Worm (Caenorhabditis elegans) whole organism, L4 larva: ENCODE data around the gene tag-209.

Source experiments
- F44E2.7 ChIP-seq: fragments of 200-800 bp; sonication (Bioruptor generic); IDR thresholded peaks from 2 replicates; pipeline ENCODE4 v2.1.2; 2022; ENCODE audit warnings: missing genetic modification characterization, missing compliant biosample characterization
- T20F7.1 ChIP-seq: fragments of 200-800 bp; sonication (Bioruptor generic); optimal IDR thresholded peaks from 2 replicates; lab custom pipeline; 2018; ENCODE audit warnings: mild to moderate bottlenecking, missing genetic modification characterization, missing compliant biosample characterization
- Y105C5A.15 ChIP-seq: fragments of 200-800 bp; sonication (Bioruptor generic); IDR thresholded peaks from 2 replicates; pipeline ENCODE4 v1.3.6; 2022; ENCODE audit warnings: missing genetic modification characterization, missing compliant biosample characterization
- ZK337.2 ChIP-seq: fragments of 200-800 bp; sonication (Bioruptor generic); IDR thresholded peaks from 2 replicates; pipeline ENCODE4 v1.3.6; 2022; ENCODE audit warnings: missing genetic modification reagents, missing genetic modification characterization, missing compliant biosample characterization
- ZK546.5 ChIP-seq, 2 experiments: sonication (generic microtip); optimal IDR thresholded peaks; 2 replicates each; lab custom pipeline; 2017; ENCODE audit warnings: missing biosample characterization in 2 of 2, missing genetic modification characterization in 2 of 2
- aha-1 ChIP-seq: fragments of 150-350 bp; peaks from one replicate; lab custom pipeline; 2014; ENCODE audit warnings: missing biosample characterization, missing genetic modification characterization
- arid-1 ChIP-seq: fragments of 200-800 bp; sonication (Bioruptor generic); conservative IDR thresholded peaks from 2 replicates; pipeline ENCODE4 v1.3.6; 2022; ENCODE audit warnings: missing genetic modification reagents, missing genetic modification characterization, missing compliant biosample characterization
- ceh-62 ChIP-seq: sonication (generic microtip); optimal IDR thresholded peaks from 2 replicates; lab custom pipeline; 2017; ENCODE audit warnings: missing biosample characterization, missing genetic modification characterization
- ceh-82 ChIP-seq: sonication (generic microtip); optimal IDR thresholded peaks from 2 replicates; lab custom pipeline; 2017; ENCODE audit warnings: missing biosample characterization, missing genetic modification characterization
- ces-1 ChIP-seq: fragments of 150-350 bp; sonication (generic microtip); optimal IDR thresholded peaks from 4 replicates; lab custom pipeline; 2014; ENCODE audit warnings: missing biosample characterization, missing genetic modification reagents, missing genetic modification characterization
- dmd-6 ChIP-seq: fragments of 200-800 bp; sonication (Bioruptor generic); IDR thresholded peaks from 2 replicates; pipeline ENCODE4 v1.3.6; 2022; ENCODE audit warnings: missing genetic modification reagents, missing genetic modification characterization, missing compliant biosample characterization
- dpl-1 ChIP-seq: fragments of 150-350 bp; optimal IDR thresholded peaks from 2 replicates; lab custom pipeline; 2014; ENCODE audit warnings: missing biosample characterization, missing genetic modification reagents, missing genetic modification characterization
- dve-1 ChIP-seq: sonication (generic microtip); optimal IDR thresholded peaks from 2 replicates; lab custom pipeline; 2017; ENCODE audit warnings: antibody characterized with exemption, mild to moderate bottlenecking, missing genetic modification characterization, missing compliant biosample characterization; ENCODE audit not compliant: insufficient read depth
- egl-43 ChIP-seq: fragments of 200-800 bp; sonication (Bioruptor generic); IDR thresholded peaks from 2 replicates; pipeline ENCODE4 v1.3.6; 2022; ENCODE audit warnings: missing genetic modification reagents, missing genetic modification characterization, missing compliant biosample characterization
- hlh-11 ChIP-seq: fragments of 200-800 bp; sonication (Bioruptor generic); optimal IDR thresholded peaks from 2 replicates; lab custom pipeline; 2018; ENCODE audit warnings: mild to moderate bottlenecking, missing genetic modification characterization, missing compliant biosample characterization
- lim-7 ChIP-seq: fragments of 200-800 bp; sonication (Bioruptor generic); IDR thresholded peaks from 2 replicates; pipeline ENCODE4 v1.3.6; 2022; ENCODE audit warnings: missing genetic modification characterization, missing compliant biosample characterization
- lin-13 ChIP-seq: fragments of 150-350 bp; optimal IDR thresholded peaks from 2 replicates; lab custom pipeline; 2014; ENCODE audit warnings: missing biosample characterization, missing genetic modification reagents, missing genetic modification characterization
- lin-15B ChIP-seq: fragments of 150-350 bp; sonication (generic microtip); optimal IDR thresholded peaks from 3 replicates; lab custom pipeline; 2014; ENCODE audit warnings: missing biosample characterization, missing genetic modification characterization
- lsy-2 ChIP-seq, 2 experiments: fragments of 150-350 bp in 1 of 2; sonication (generic microtip) in 1 of 2; optimal IDR thresholded peaks; 2 replicates each; lab custom pipeline; 2014 to 2017; ENCODE audit warnings: missing biosample characterization in 2 of 2, missing genetic modification characterization in 2 of 2
- madf-9 ChIP-seq: fragments of 200-800 bp; sonication (Bioruptor generic); conservative IDR thresholded peaks from 2 replicates; pipeline ENCODE4 v1.3.6; 2022; ENCODE audit warnings: missing genetic modification reagents, missing genetic modification characterization, missing compliant biosample characterization
- mxl-2 ChIP-seq: fragments of 200-800 bp; sonication (Bioruptor generic); conservative IDR thresholded peaks from 2 replicates; pipeline ENCODE4 v1.3.6; 2022; ENCODE audit warnings: missing genetic modification reagents, missing genetic modification characterization, missing compliant biosample characterization
- mxl-3 ChIP-seq: fragments of 200-800 bp; sonication (Bioruptor generic); optimal IDR thresholded peaks from 2 replicates; lab custom pipeline; 2018; ENCODE audit warnings: mild to moderate bottlenecking, missing genetic modification characterization, missing compliant biosample characterization
- nhr-10 ChIP-seq: fragments of 150-350 bp; optimal IDR thresholded peaks from 2 replicates; lab custom pipeline; 2014; ENCODE audit warnings: missing biosample characterization, missing genetic modification characterization
- nhr-102 ChIP-seq: sonication (generic microtip); optimal IDR thresholded peaks from 2 replicates; lab custom pipeline; 2016; ENCODE audit warnings: mild to moderate bottlenecking, missing genetic modification characterization, moderate library complexity, missing compliant biosample characterization
- nhr-237 ChIP-seq: sonication (generic microtip); optimal IDR thresholded peaks from 2 replicates; lab custom pipeline; 2017; ENCODE audit warnings: missing biosample characterization, missing genetic modification characterization
- nhr-28 ChIP-seq: fragments of 150-350 bp; optimal IDR thresholded peaks from 2 replicates; lab custom pipeline; 2014; ENCODE audit warnings: missing biosample characterization, missing genetic modification characterization
- nhr-42 ChIP-seq: fragments of 200-800 bp; sonication (Bioruptor generic); IDR thresholded peaks from 2 replicates; pipeline ENCODE4 v1.3.6; 2022; ENCODE audit warnings: missing genetic modification characterization, missing compliant biosample characterization
- nhr-48 ChIP-seq: sonication (generic microtip); optimal IDR thresholded peaks from 2 replicates; lab custom pipeline; 2016; ENCODE audit warnings: mild to moderate bottlenecking, missing genetic modification characterization, missing compliant biosample characterization
- nhr-76 ChIP-seq: fragments of 150-350 bp; optimal IDR thresholded peaks from 2 replicates; lab custom pipeline; 2014; ENCODE audit warnings: missing biosample characterization, missing genetic modification characterization
- nhr-77 ChIP-seq: fragments of 150-350 bp; optimal IDR thresholded peaks from 2 replicates; lab custom pipeline; 2014; ENCODE audit warnings: missing biosample characterization, missing genetic modification characterization
- sdz-12 ChIP-seq: fragments of 200-800 bp; sonication (Bioruptor generic); optimal IDR thresholded peaks from 2 replicates; lab custom pipeline; 2018; ENCODE audit warnings: mild to moderate bottlenecking, missing genetic modification characterization, missing compliant biosample characterization
- skn-1 ChIP-seq: fragments of 150-350 bp; optimal IDR thresholded peaks from 2 replicates; lab custom pipeline; 2014; ENCODE audit warnings: missing biosample characterization, missing genetic modification characterization
- unc-62 ChIP-seq, 3 experiments: fragments of 150-350 bp in 1 of 3; sonication (generic microtip); optimal IDR thresholded peaks in 2 of 3; peaks in 1 of 3; 1 replicate in 1 of 3; 2 replicates in 2 of 3; lab custom pipeline; 2014 to 2017; ENCODE audit warnings: missing biosample characterization in 3 of 3, missing genetic modification characterization in 3 of 3, missing genetic modification reagents in 3 of 3, missing genotype in 1 of 3
- zfp-2 ChIP-seq: sonication (generic microtip); optimal IDR thresholded peaks from 2 replicates; lab custom pipeline; 2016; ENCODE audit warnings: mild to moderate bottlenecking, missing genetic modification characterization, missing compliant biosample characterization
- zip-2 ChIP-seq: fragments of 150-350 bp; optimal IDR thresholded peaks from 2 replicates; lab custom pipeline; 2014; ENCODE audit warnings: missing biosample characterization, missing genetic modification characterization

Gene tag-209

ce11 chrII:10798429-10798893 is 11.3 kb downstream of the tag-209 start, which contains the start of gene npp-19 (continued):
- peak; percentile 30 for TF ChIP-seq hlh-11 (tag; lab: Kevin White, UChicago)
- TF ChIP-seq mxl-3 (GFP tag; lab: Kevin White, UChicago), result no peak
- no peak for TF ChIP-seq nhr-237 (tag; lab: Kevin White, UChicago)
- no peak for TF ChIP-seq unc-62 (GFP tag; optimal IDR thresholded peaks at IDR 0.05 in 1 of 2; lab: Kevin White, UChicago)
- TF ChIP-seq unc-62 (tag; optimal IDR thresholded peaks at IDR 0.05; lab: Kevin White, UChicago), result no peak
- no peak for TF ChIP-seq Y105C5A.15
- no peak for TF ChIP-seq nhr-10 (tag; lab: Kevin White, UChicago)
- TF ChIP-seq skn-1, result no peak
- TF ChIP-seq T20F7.1 (GFP tag; lab: Kevin White, UChicago), result peak; percentile 63
- TF ChIP-seq lim-7, result no peak
- no peak for TF ChIP-seq ceh-82 (tag; lab: Kevin White, UChicago)
- no peak for TF ChIP-seq nhr-42 (GFP tag; lab: Robert Waterston, UW)
- no peak for TF ChIP-seq F44E2.7 (GFP tag; lab: Robert Waterston, UW)
- TF ChIP-seq dve-1, result peak; percentile 68
- peak; percentile 35 for TF ChIP-seq nhr-77 (tag; lab: Kevin White, UChicago)
- no peak for TF ChIP-seq mxl-2 (GFP tag; lab: Robert Waterston, UW)
- TF ChIP-seq zfp-2, result no peak

ce11 chrII:10800209-10800608 is 13.1 kb downstream of the tag-209 start:
- no peak for TF ChIP-seq hlh-11 (tag; lab: Kevin White, UChicago)
- peak; percentile 81 for TF ChIP-seq aha-1 (tag; lab: Kevin White, UChicago)
- TF ChIP-seq unc-62 (GFP tag; optimal IDR thresholded peaks at IDR 0.05 in 1 of 2; lab: Kevin White, UChicago), result peak in 1 of 2 experiments; percentile 11
- TF ChIP-seq unc-62 (tag; optimal IDR thresholded peaks at IDR 0.05; lab: Kevin White, UChicago), result no peak
- peak in 1 of 2 experiments; percentile 1 for TF ChIP-seq lsy-2 (tag; optimal IDR thresholded peaks at IDR 0.05; lab: Kevin White, UChicago)
- TF ChIP-seq madf-9 (GFP tag; lab: Robert Waterston, UW), result no peak
- TF ChIP-seq, all 104 proteins: peak for 3

- no peak for TF ChIP-seq ceh-62 (tag; lab: Kevin White, UChicago)
- TF ChIP-seq nhr-28 (tag; lab: Kevin White, UChicago), result no peak
- no peak for TF ChIP-seq ZK337.2 (GFP tag; lab: Robert Waterston, UW)
- TF ChIP-seq nhr-48 (tag; lab: Kevin White, UChicago), result no peak
- no peak for TF ChIP-seq egl-43 (GFP tag; lab: Robert Waterston, UW)
- no peak for TF ChIP-seq dpl-1 (GFP tag; lab: Kevin White, UChicago)
- TF ChIP-seq ZK546.5 (tag; optimal IDR thresholded peaks at IDR 0.05; lab: Kevin White, UChicago), result no peak
These were observed 17.3 kb downstream of the tag-209 start for ce11 chrII:10804442-10804841.

ce11 chrII:10804907-10805306 is 17.8 kb downstream of the tag-209 start:
- no peak for TF ChIP-seq arid-1 (GFP tag; lab: Robert Waterston, UW)
- no peak for TF ChIP-seq sdz-12
- TF ChIP-seq nhr-76 (tag; lab: Kevin White, UChicago), result no peak
- no peak for TF ChIP-seq lin-13 (GFP tag; lab: Kevin White, UChicago)
- TF ChIP-seq lin-15B (tag; lab: Kevin White, UChicago), result no peak
- TF ChIP-seq lim-7, result no peak
- no peak for TF ChIP-seq aha-1 (tag; lab: Kevin White, UChicago)
- no peak for TF ChIP-seq nhr-102 (tag; lab: Kevin White, UChicago)
- no peak for TF ChIP-seq ces-1 (GFP tag; lab: Kevin White, UChicago)
- no peak for TF ChIP-seq dmd-6
- TF ChIP-seq F44E2.7 (GFP tag; lab: Robert Waterston, UW), result no peak
- no peak for TF ChIP-seq zip-2 (tag; lab: Kevin White, UChicago)
